Fruit fly (Drosophila melanogaster) Kc167 (cell line): ENCODE results near the gene Ca-Ma2d.

ENCODE experiments used
- Myc ChIP-seq: fragments of >200 bp; optimal IDR thresholded peaks from 2 replicates; lab custom pipeline; 2017; ENCODE audit warnings: missing external identifiers
- h ChIP-seq: fragments of >200 bp; optimal IDR thresholded peaks from 3 replicates; lab custom pipeline; 2018; ENCODE audit warnings: missing external identifiers

dm6 chr2L:16275809-16276178, 44.5 kb downstream of the Ca-Ma2d start:
- TF ChIP-seq h (no peak), Myc (lab: Kevin White, UChicago) (no peak)
